Worm (Caenorhabditis elegans): Measurements from ENCODE around the gene cht-6.

ce11 chrV:6408733-6409227 is 6.0 kb upstream of the cht-6 start, which contains the start of gene bcf-1:
- TF ChIP-seq flt-1 (GFP tag; IDR thresholded peaks at IDR 0.05) (no peak), tbx-37 (GFP tag; conservative IDR thresholded peaks at IDR 0.05) (no peak), pes-1 (GFP tag; IDR thresholded peaks at IDR 0.05) (no peak), ama-1 (optimal IDR thresholded peaks at IDR 0.05) (no peak), hmg-4 (GFP tag; optimal IDR thresholded peaks at IDR 0.05) (no peak), F13C5.2 (tag; optimal IDR thresholded peaks at IDR 0.05) (no peak), ceh-36 (tag; optimal IDR thresholded peaks at IDR 0.05) (no peak), ceh-13 (GFP tag; optimal IDR thresholded peaks at IDR 0.05) (no peak)
